Worm (Caenorhabditis elegans): Measurements from ENCODE around the gene T05B4.12.

- no peak for TF ChIP-seq unc-39 (tag; optimal IDR thresholded peaks at IDR 0.05)
- no peak for TF ChIP-seq blmp-1 (tag; optimal IDR thresholded peaks at IDR 0.05; ENCODE audit: insufficient read depth)
- TF ChIP-seq elt-1 (tag; optimal IDR thresholded peaks at IDR 0.05) = no peak
- TF ChIP-seq ZK546.5 (tag; optimal IDR thresholded peaks at IDR 0.05) = no peak
- no peak for TF ChIP-seq R02D3.7 (tag; optimal IDR thresholded peaks at IDR 0.05)
- no peak for TF ChIP-seq ama-1 (optimal IDR thresholded peaks at IDR 0.05)
- TF ChIP-seq aly-2 (tag; optimal IDR thresholded peaks at IDR 0.05) = no peak
- TF ChIP-seq ztf-11 (tag; optimal IDR thresholded peaks at IDR 0.05) = no peak
Measured at ce11 chrV:4170138-4170537, 44.3 kb upstream of the T05B4.12 start, which contains the start of gene Y45G5AM.7.
